Fruit fly (Drosophila melanogaster): ENCODE data around the gene Spn.
A peak's percentile ranks its signal among the peaks of the same experiment; 100 is the strongest.

Spn gene

dm6 chr3L:2494183-2494541 lies 59.9 kb downstream of the Spn start (continued):
- no peak for TF ChIP-seq hb (GFP tag; IDR thresholded peaks at IDR 0.05; ENCODE audit: partially characterized antibody)
- TF ChIP-seq Asciz (GFP tag; optimal IDR thresholded peaks at IDR 0.05), result peak; percentile 52
- peak; percentile 76 for TF ChIP-seq Hand (GFP tag; optimal IDR thresholded peaks at IDR 0.05)
- peak; percentile 93 for TF ChIP-seq slbo (GFP tag; IDR thresholded peaks at IDR 0.05)
- no peak for TF ChIP-seq eve (GFP tag; optimal IDR thresholded peaks at IDR 0.05)
- peak; percentile 85 for TF ChIP-seq ash1 (GFP tag; optimal IDR thresholded peaks at IDR 0.05)
- peak; percentile 73; the same call in 1 of the 2 replicates for TF ChIP-seq dimm (GFP tag; IDR thresholded peaks at IDR 0.05)
- TF ChIP-seq CG4730 (GFP tag; IDR thresholded peaks at IDR 0.05), result peak; percentile 88
- TF ChIP-seq Nf-YA (GFP tag; IDR thresholded peaks at IDR 0.05), result peak; percentile 69; the same call in 1 of the 2 replicates
- peak; percentile 82 for TF ChIP-seq pum (GFP tag; optimal IDR thresholded peaks at IDR 0.05)
- peak; percentile 35 for TF ChIP-seq twi (tag; optimal IDR thresholded peaks at IDR 0.05)
- peak; percentile 84 for TF ChIP-seq lbe (GFP tag; optimal IDR thresholded peaks at IDR 0.05)
- TF ChIP-seq slp2 (GFP tag; optimal IDR thresholded peaks at IDR 0.05), result peak; percentile 23
- TF ChIP-seq CG15073 (GFP tag; optimal IDR thresholded peaks at IDR 0.05), result no peak
- TF ChIP-seq fd102C (GFP tag; optimal IDR thresholded peaks at IDR 0.05), result no peak
- TF ChIP-seq CG17612 (GFP tag; IDR thresholded peaks at IDR 0.05), result peak; percentile 85
- TF ChIP-seq CG8924 (tag; optimal IDR thresholded peaks at IDR 0.05), result peak; percentile 84
- peak; percentile 94 for TF ChIP-seq Side (GFP tag; optimal IDR thresholded peaks at IDR 0.05)
- TF ChIP-seq CG9797 (GFP tag; optimal IDR thresholded peaks at IDR 0.05), result no peak
- peak; percentile 66 for TF ChIP-seq kah (GFP tag; optimal IDR thresholded peaks at IDR 0.05)
- TF ChIP-seq CG6813 (GFP tag; optimal IDR thresholded peaks at IDR 0.05), result peak; percentile 86
- TF ChIP-seq E2f1 (GFP tag; IDR thresholded peaks at IDR 0.05), result peak; percentile 92
- no peak for TF ChIP-seq Atf-2 (GFP tag; optimal IDR thresholded peaks at IDR 0.05)
- TF ChIP-seq CG7786 (GFP tag; optimal IDR thresholded peaks at IDR 0.05), result peak; percentile 71
- peak; percentile 75 for TF ChIP-seq pho (GFP tag; optimal IDR thresholded peaks at IDR 0.05)
- no peak for TF ChIP-seq usp (GFP tag; optimal IDR thresholded peaks at IDR 0.05)
- TF ChIP-seq pnt (GFP tag; optimal IDR thresholded peaks at IDR 0.05), result peak; percentile 82
- peak; percentile 75; the same call in 2 of the 3 replicates for TF ChIP-seq jigr1 (GFP tag; IDR thresholded peaks at IDR 0.05)
- peak; percentile 94 for TF ChIP-seq Meics (GFP tag; optimal IDR thresholded peaks at IDR 0.05)
- peak; percentile 85; the same call in 2 of the 3 replicates for TF ChIP-seq C15 (GFP tag; IDR thresholded peaks at IDR 0.05)
- TF ChIP-seq dmrt99B (tag; optimal IDR thresholded peaks at IDR 0.05), result peak; percentile 90
- no peak for TF ChIP-seq zen2 (GFP tag; IDR thresholded peaks at IDR 0.05; ENCODE audit: partially characterized antibody)
- TF ChIP-seq CG3163 (GFP tag; optimal IDR thresholded peaks at IDR 0.05), result no peak
- peak in 1 of 2 experiments; percentile 42 for TF ChIP-seq Hr78 (GFP tag; optimal IDR thresholded peaks at IDR 0.05)
- no peak for TF ChIP-seq stwl (tag; optimal IDR thresholded peaks at IDR 0.05)
- no peak for TF ChIP-seq lov (optimal IDR thresholded peaks at IDR 0.05)
- peak; percentile 58; the same call in 1 of the 3 replicates for TF ChIP-seq lov (GFP tag; IDR thresholded peaks at IDR 0.05)
- TF ChIP-seq CG8478 (optimal IDR thresholded peaks at IDR 0.05), result no peak
- peak; percentile 80; the same call in 2 of the 3 replicates for TF ChIP-seq Optix (GFP tag; IDR thresholded peaks at IDR 0.05)
- TF ChIP-seq ap (GFP tag; IDR thresholded peaks at IDR 0.05), result peak; percentile 84
- TF ChIP-seq grn (GFP tag; optimal IDR thresholded peaks at IDR 0.05), result peak; percentile 59
- TF ChIP-seq fd3F (GFP tag; optimal IDR thresholded peaks at IDR 0.05), result peak; percentile 78
- peak; percentile 90 for TF ChIP-seq kay (GFP tag; optimal IDR thresholded peaks at IDR 0.05)
- peak; percentile 92 for TF ChIP-seq BtbVII (GFP tag; optimal IDR thresholded peaks at IDR 0.05)
- TF ChIP-seq HmgD (GFP tag; optimal IDR thresholded peaks at IDR 0.05), result no peak
- TF ChIP-seq Trl (optimal IDR thresholded peaks at IDR 0.05), result peak in 1 of 2 experiments; percentile 2
- TF ChIP-seq Trl (GFP tag; optimal IDR thresholded peaks at IDR 0.05), result peak; percentile 89
- peak; percentile 44 for TF ChIP-seq CG6254 (GFP tag; optimal IDR thresholded peaks at IDR 0.05)
- TF ChIP-seq CG12104 (GFP tag; optimal IDR thresholded peaks at IDR 0.05), result peak; percentile 77
- peak; percentile 22 for TF ChIP-seq Mad (GFP tag; optimal IDR thresholded peaks at IDR 0.05)
- no peak for TF ChIP-seq Tbp (GFP tag; optimal IDR thresholded peaks at IDR 0.05)
- TF ChIP-seq row (GFP tag; IDR thresholded peaks at IDR 0.05), result peak; percentile 97
- peak; percentile 90 for TF ChIP-seq CG9215 (GFP tag; IDR thresholded peaks at IDR 0.05)
